Worm (Caenorhabditis elegans) whole organism, L2 larva: Measurements from ENCODE around the gene ver-3.

Experiments
- C34F6.9 ChIP-seq: fragments of 150-350 bp; optimal IDR thresholded peaks from 2 replicates; lab custom pipeline; 2014; ENCODE audit warnings: missing biosample characterization, missing genetic modification characterization
- F13H6.1 ChIP-seq: sonication (generic microtip); optimal IDR thresholded peaks from 2 replicates; lab custom pipeline; 2016; ENCODE audit warnings: missing genetic modification characterization, missing compliant biosample characterization
- R02D3.7 ChIP-seq: fragments of 150-350 bp; optimal IDR thresholded peaks from 2 replicates; lab custom pipeline; 2014; ENCODE audit warnings: missing biosample characterization, missing genetic modification characterization
- alr-1 ChIP-seq: fragments of 150-350 bp; optimal IDR thresholded peaks from 2 replicates; lab custom pipeline; 2014; ENCODE audit warnings: missing biosample characterization, missing genetic modification characterization
- aly-2 ChIP-seq: fragments of 150-350 bp; optimal IDR thresholded peaks from 2 replicates; lab custom pipeline; 2014; ENCODE audit warnings: missing biosample characterization, missing genetic modification characterization
- blmp-1 ChIP-seq: sonication (generic microtip); optimal IDR thresholded peaks from 2 replicates; lab custom pipeline; 2017; ENCODE audit warnings: missing genetic modification characterization, mild to moderate bottlenecking, missing compliant biosample characterization, antibody characterized with exemption, moderate library complexity; ENCODE audit not compliant: insufficient read depth
- crh-2 ChIP-seq: sonication (generic microtip); optimal IDR thresholded peaks from 2 replicates; lab custom pipeline; 2017; ENCODE audit warnings: missing biosample characterization, missing genetic modification characterization
- egl-27 ChIP-seq: sonication (generic microtip); optimal IDR thresholded peaks from 3 replicates; lab custom pipeline; 2017; ENCODE audit warnings: missing biosample characterization, missing genetic modification reagents, missing genetic modification characterization
- elt-1 ChIP-seq: fragments of 150-350 bp; optimal IDR thresholded peaks from 2 replicates; lab custom pipeline; 2014; ENCODE audit warnings: missing biosample characterization, missing genetic modification characterization
- fos-1 ChIP-seq: fragments of 150-350 bp; optimal IDR thresholded peaks from 2 replicates; lab custom pipeline; 2014; ENCODE audit warnings: missing biosample characterization, missing genetic modification characterization
- gmeb-1 ChIP-seq: fragments of 150-350 bp; optimal IDR thresholded peaks from 2 replicates; lab custom pipeline; 2014; ENCODE audit warnings: missing biosample characterization, missing genetic modification characterization
- lin-11 ChIP-seq: fragments of 150-350 bp; sonication (generic microtip); optimal IDR thresholded peaks from 2 replicates; lab custom pipeline; 2014; ENCODE audit warnings: missing biosample characterization, missing genetic modification characterization, inconsistent platforms, mixed read lengths
- lin-13 ChIP-seq: fragments of 150-350 bp; optimal IDR thresholded peaks from 2 replicates; lab custom pipeline; 2014; ENCODE audit warnings: missing biosample characterization, missing genetic modification reagents, missing genetic modification characterization
- lsy-2 ChIP-seq, 2 experiments: fragments of 150-350 bp in 1 of 2; sonication (generic microtip) in 1 of 2; optimal IDR thresholded peaks; 2 replicates each; lab custom pipeline; 2014 to 2017; ENCODE audit warnings: missing biosample characterization in 2 of 2, missing genetic modification characterization in 2 of 2
- nhr-10 ChIP-seq: sonication (generic microtip); optimal IDR thresholded peaks from 2 replicates; lab custom pipeline; 2017; ENCODE audit warnings: missing biosample characterization, missing genetic modification characterization
- nhr-11 ChIP-seq: fragments of 150-350 bp; optimal IDR thresholded peaks from 2 replicates; lab custom pipeline; 2014; ENCODE audit warnings: missing biosample characterization, missing genetic modification characterization
- nhr-12 ChIP-seq: fragments of 150-350 bp; optimal IDR thresholded peaks from 2 replicates; lab custom pipeline; 2014; ENCODE audit warnings: missing biosample characterization, missing genetic modification characterization
- nhr-129 ChIP-seq: fragments of 150-350 bp; optimal IDR thresholded peaks from 2 replicates; lab custom pipeline; 2014; ENCODE audit warnings: missing biosample characterization, missing genetic modification characterization
- nhr-21 ChIP-seq: fragments of 150-350 bp; optimal IDR thresholded peaks from 2 replicates; lab custom pipeline; 2014; ENCODE audit warnings: missing biosample characterization, missing genetic modification characterization
- nhr-23 ChIP-seq: fragments of 150-350 bp; optimal IDR thresholded peaks from 2 replicates; lab custom pipeline; 2014; ENCODE audit warnings: missing biosample characterization, missing genetic modification reagents, missing genetic modification characterization
- nhr-237 ChIP-seq: fragments of 150-350 bp; optimal IDR thresholded peaks from 2 replicates; lab custom pipeline; 2014; ENCODE audit warnings: missing biosample characterization, missing genetic modification characterization
- nhr-25 ChIP-seq: fragments of 150-350 bp; sonication (generic microtip); optimal IDR thresholded peaks from 3 replicates; lab custom pipeline; 2014; ENCODE audit warnings: missing biosample characterization, missing genetic modification characterization
- nhr-77 ChIP-seq: fragments of 150-350 bp; optimal IDR thresholded peaks from 2 replicates; lab custom pipeline; 2014; ENCODE audit warnings: missing biosample characterization, missing genetic modification characterization
- peb-1 ChIP-seq: fragments of 150-350 bp; optimal IDR thresholded peaks from 2 replicates; lab custom pipeline; 2014; ENCODE audit warnings: missing biosample characterization, missing genetic modification characterization
- sem-4 ChIP-seq: fragments of 150-350 bp; optimal IDR thresholded peaks from 2 replicates; lab custom pipeline; 2014; ENCODE audit warnings: missing biosample characterization, missing genetic modification reagents, missing genetic modification characterization
- skn-1 ChIP-seq: sonication (generic microtip); optimal IDR thresholded peaks from 2 replicates; lab custom pipeline; 2017; ENCODE audit warnings: missing biosample characterization, missing genetic modification characterization
- sma-3 ChIP-seq: sonication (generic microtip); optimal IDR thresholded peaks from 2 replicates; lab custom pipeline; 2016; ENCODE audit warnings: missing genetic modification reagents, missing genetic modification characterization, missing compliant biosample characterization
- snpc-4 ChIP-seq: fragments of 150-350 bp; optimal IDR thresholded peaks from 2 replicates; lab custom pipeline; 2014; ENCODE audit warnings: missing biosample characterization, missing genetic modification characterization
- unc-39 ChIP-seq: fragments of 150-350 bp; optimal IDR thresholded peaks from 2 replicates; lab custom pipeline; 2014; ENCODE audit warnings: missing biosample characterization, missing genetic modification characterization
- unc-55 ChIP-seq: fragments of 150-350 bp; sonication (generic microtip); optimal IDR thresholded peaks from 3 replicates; lab custom pipeline; 2014; ENCODE audit warnings: missing biosample characterization, missing genetic modification reagents, missing genetic modification characterization
- unc-62 ChIP-seq: fragments of 150-350 bp; optimal IDR thresholded peaks from 2 replicates; lab custom pipeline; 2014; ENCODE audit warnings: missing biosample characterization, missing genetic modification reagents, missing genetic modification characterization
- zag-1 ChIP-seq: fragments of 150-350 bp; optimal IDR thresholded peaks from 2 replicates; lab custom pipeline; 2014; ENCODE audit warnings: missing biosample characterization, missing genetic modification characterization
- ztf-1 ChIP-seq: fragments of 200-800 bp; sonication (Bioruptor generic); conservative IDR thresholded peaks from 2 replicates; pipeline ENCODE4 v1.3.6; 2022; ENCODE audit warnings: missing genetic modification characterization, missing compliant biosample characterization
- ztf-11 ChIP-seq: sonication (generic microtip); optimal IDR thresholded peaks from 2 replicates; lab custom pipeline; 2017; ENCODE audit warnings: missing biosample characterization, missing genetic modification characterization

Gene ver-3

DNA sequence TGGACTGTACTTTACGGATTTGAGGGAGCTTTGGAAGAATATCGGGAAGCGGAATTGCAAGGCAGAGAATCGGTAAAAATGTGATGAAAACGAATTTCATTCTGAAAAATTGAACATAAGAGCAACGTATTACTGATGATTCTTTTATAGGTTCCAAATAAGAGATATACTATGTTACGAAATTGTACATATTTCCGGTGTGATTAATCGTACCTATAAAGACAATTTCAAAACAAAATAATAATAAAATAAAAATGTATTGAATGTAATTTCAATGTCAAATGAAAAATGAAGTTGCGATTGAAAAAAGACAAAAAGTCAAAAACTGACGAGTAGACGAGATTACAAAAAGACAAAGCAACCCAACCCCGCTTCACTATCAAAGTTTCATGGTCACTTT lies 16.7 kb downstream of the ver-3 start, which contains the start of gene ttr-31:
Gene ttr-31 (minus strand): TSS at position 101 of the 400 bp plus-strand sequence.
- TF ChIP-seq nhr-25 (tag; lab: Kevin White, UChicago), result no peak
- TF ChIP-seq nhr-77 (tag; lab: Kevin White, UChicago), result no peak
- no peak for TF ChIP-seq C34F6.9 (tag; lab: Kevin White, UChicago)
- no peak for TF ChIP-seq aly-2 (tag; lab: Kevin White, UChicago)
- no peak for TF ChIP-seq blmp-1 (tag; lab: Kevin White, UChicago)
- TF ChIP-seq nhr-129 (tag; lab: Kevin White, UChicago), result no peak
- no peak for TF ChIP-seq nhr-237 (tag; lab: Kevin White, UChicago)
- no peak for TF ChIP-seq nhr-21
- TF ChIP-seq ztf-1 (GFP tag; lab: Robert Waterston, UW), result no peak
- no peak for TF ChIP-seq skn-1 (tag; lab: Kevin White, UChicago)
- no peak for TF ChIP-seq gmeb-1 (tag; lab: Kevin White, UChicago)
- no peak for TF ChIP-seq nhr-12
- no peak for TF ChIP-seq unc-55 (GFP tag; lab: Kevin White, UChicago)
- no peak for TF ChIP-seq nhr-10 (tag; lab: Kevin White, UChicago)
- TF ChIP-seq R02D3.7 (tag; lab: Kevin White, UChicago), result no peak

DNA sequence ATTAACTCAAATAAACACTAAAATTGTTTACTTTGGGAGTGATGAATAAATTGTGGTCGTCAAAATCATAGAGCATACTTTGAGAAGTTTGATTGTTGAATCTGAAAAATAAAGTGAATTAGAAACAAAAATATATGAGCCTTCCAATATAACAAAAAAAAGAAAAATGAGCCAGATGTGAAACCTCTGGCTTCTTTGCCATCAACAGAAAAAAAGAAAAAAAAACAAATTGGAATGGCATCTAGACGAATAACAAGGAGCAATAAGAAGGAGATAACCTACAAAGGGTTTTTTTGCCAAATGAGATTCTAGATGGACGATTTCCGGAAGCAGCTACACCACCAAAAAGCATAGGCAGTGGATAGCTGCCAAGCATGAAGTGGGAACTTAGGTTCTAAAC lies 18.3 kb downstream of the ver-3 start, which contains the start of gene F58A3.4:
Gene F58A3.4 (minus strand): TSS at position 101 of the 400 bp plus-strand sequence.
- TF ChIP-seq snpc-4 (tag; lab: Kevin White, UChicago), result no peak
- no peak for TF ChIP-seq nhr-77 (tag; lab: Kevin White, UChicago)
- no peak for TF ChIP-seq nhr-10 (tag; lab: Kevin White, UChicago)

DNA sequence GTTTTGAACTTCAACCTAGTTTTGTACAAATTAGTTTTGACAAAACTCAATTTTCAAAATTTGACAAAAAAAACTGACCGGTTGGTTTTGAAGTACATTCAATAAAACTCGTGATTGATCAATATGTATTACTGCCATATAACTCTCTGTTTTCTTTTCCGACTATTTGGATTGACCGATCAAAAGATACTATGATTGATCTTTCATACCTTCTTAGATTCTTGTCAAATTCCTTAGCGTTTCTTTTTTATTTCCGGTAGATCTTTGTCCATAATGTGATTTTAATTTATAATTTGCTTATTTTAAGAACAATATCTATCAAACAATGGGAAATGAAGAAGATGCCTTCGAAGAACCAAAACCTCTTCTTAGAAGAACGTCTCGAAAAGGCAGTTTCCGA lies 20.1 kb downstream of the ver-3 start, which contains the start of gene F58A3.3:
Gene F58A3.3 (plus strand): TSS at position 301 of the 400 bp plus-strand sequence.
- no peak for TF ChIP-seq zag-1 (tag; lab: Kevin White, UChicago)
- TF ChIP-seq gmeb-1 (tag; lab: Kevin White, UChicago), result no peak
- no peak for TF ChIP-seq lsy-2 (tag; optimal IDR thresholded peaks at IDR 0.05; lab: Kevin White, UChicago)
- TF ChIP-seq R02D3.7 (tag; lab: Kevin White, UChicago), result no peak
- no peak for TF ChIP-seq crh-2 (tag; lab: Kevin White, UChicago)
- TF ChIP-seq lin-13, result no peak
- no peak for TF ChIP-seq aly-2 (tag; lab: Kevin White, UChicago)
- no peak for TF ChIP-seq nhr-23 (tag; lab: Kevin White, UChicago)

DNA sequence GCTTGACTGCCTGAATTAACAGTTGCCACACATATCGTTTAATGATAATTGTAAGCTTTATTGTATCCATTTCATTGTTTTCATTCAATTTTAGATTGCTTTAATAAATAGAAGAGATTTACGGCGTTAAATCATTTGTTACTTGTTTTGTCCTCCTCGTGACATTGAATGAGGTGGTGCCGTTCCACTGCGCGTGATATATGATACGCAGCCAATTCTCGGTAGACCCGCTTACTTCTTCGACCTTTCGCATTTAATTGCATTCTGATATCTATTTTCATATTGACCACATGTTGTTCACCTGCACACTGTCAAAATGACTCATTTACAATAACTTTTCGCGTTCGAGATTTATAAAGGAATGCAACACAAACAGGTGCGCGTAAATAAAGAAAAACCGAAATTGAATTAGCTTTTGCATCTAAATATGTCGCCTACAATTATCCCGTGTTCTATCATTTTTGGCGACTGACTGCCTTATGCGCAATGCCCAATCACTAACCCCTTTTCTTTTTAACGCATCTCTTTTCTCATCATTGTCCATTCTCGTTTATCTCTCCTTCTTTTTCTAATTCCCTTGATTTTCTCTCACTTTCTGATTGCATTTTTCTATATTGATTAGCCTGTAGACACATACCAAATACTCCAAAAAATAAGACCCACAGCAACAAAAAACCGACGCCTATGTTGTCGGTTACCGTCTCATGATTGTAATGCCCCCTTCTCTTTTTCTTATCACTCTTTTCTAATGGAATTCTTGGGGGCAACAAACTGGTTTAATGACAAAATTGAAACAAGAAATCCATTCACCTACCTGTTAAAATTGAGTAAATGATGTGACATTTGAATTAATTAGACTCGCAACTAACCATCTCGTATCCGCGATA lies 22.4 kb downstream of the ver-3 start:
- TF ChIP-seq unc-39 (tag; lab: Kevin White, UChicago) (no peak), unc-62 (peak; percentile 1), alr-1 (tag; lab: Kevin White, UChicago) (no peak), skn-1 (tag; lab: Kevin White, UChicago) (no peak), peb-1 (tag; lab: Kevin White, UChicago) (no peak), nhr-25 (tag; lab: Kevin White, UChicago) (peak; percentile 43), lsy-2 (tag; optimal IDR thresholded peaks at IDR 0.05; lab: Kevin White, UChicago) (no peak), nhr-21 (peak; percentile 4), sma-3 (GFP tag; lab: Kevin White, UChicago) (peak; percentile 20), egl-27 (tag; lab: Kevin White, UChicago) (peak; percentile 35), lin-13 (no peak), elt-1 (no peak), sem-4 (tag; lab: Kevin White, UChicago) (no peak), nhr-11 (tag; lab: Kevin White, UChicago) (no peak), gmeb-1 (tag; lab: Kevin White, UChicago) (peak; percentile 29), R02D3.7 (tag; lab: Kevin White, UChicago) (no peak), lin-11 (tag; lab: Kevin White, UChicago) (no peak), nhr-129 (tag; lab: Kevin White, UChicago) (peak; percentile 0), F13H6.1 (tag; lab: Kevin White, UChicago) (no peak), fos-1 (tag; lab: Kevin White, UChicago) (no peak), blmp-1 (tag; lab: Kevin White, UChicago) (peak; percentile 21), ztf-11 (tag; lab: Kevin White, UChicago) (no peak), snpc-4 (tag; lab: Kevin White, UChicago) (no peak), aly-2 (tag; lab: Kevin White, UChicago) (no peak)
